Worm (Caenorhabditis elegans) whole organism, midembryonic: ENCODE data around the gene sri-9.

Experiments used
- T22C8.4 ChIP-seq: fragments of 200-800 bp; sonication (Bioruptor generic); IDR thresholded peaks from 2 replicates; pipeline ENCODE4 v1.3.6; 2022; ENCODE audit warnings: missing genetic modification characterization, missing compliant biosample characterization
- cog-1 ChIP-seq: sonication (generic microtip); optimal IDR thresholded peaks from 2 replicates; lab custom pipeline; 2016; ENCODE audit warnings: missing genetic modification characterization, missing compliant biosample characterization
- flt-1 ChIP-seq: fragments of 200-800 bp; sonication (Bioruptor generic); IDR thresholded peaks from 2 replicates; pipeline ENCODE4 v1.3.6; 2022; ENCODE audit warnings: missing genetic modification characterization, missing compliant biosample characterization
- klf-2 ChIP-seq: fragments of 200-800 bp; sonication (Bioruptor generic); conservative IDR thresholded peaks from 2 replicates; pipeline ENCODE4 v1.3.6; 2022; ENCODE audit warnings: missing genetic modification reagents, missing genetic modification characterization, missing compliant biosample characterization
- med-1 ChIP-seq: sonication (generic microtip); optimal IDR thresholded peaks from 2 replicates; lab custom pipeline; 2017; ENCODE audit warnings: missing genetic modification characterization, mild to moderate bottlenecking, missing compliant biosample characterization, antibody characterized with exemption, missing genetic modification reagents; ENCODE audit not compliant: insufficient read depth
- ref-1 ChIP-seq: fragments of 200-800 bp; sonication (Bioruptor generic); conservative IDR thresholded peaks from 2 replicates; pipeline ENCODE4 v1.3.6; 2022; ENCODE audit warnings: missing genetic modification reagents, missing genetic modification characterization, missing compliant biosample characterization
- tab-1 ChIP-seq: fragments of 200-800 bp; sonication (Bioruptor generic); IDR thresholded peaks from 2 replicates; pipeline ENCODE4 v1.3.6; 2022; ENCODE audit warnings: missing genetic modification characterization, missing compliant biosample characterization
- ztf-23 ChIP-seq: fragments of 200-800 bp; sonication (Bioruptor generic); IDR thresholded peaks from 2 replicates; pipeline ENCODE4 v1.3.6; 2022; ENCODE audit warnings: missing genetic modification reagents, missing genetic modification characterization, missing compliant biosample characterization
- ztf-29 ChIP-seq: fragments of 200-800 bp; sonication (Bioruptor generic); IDR thresholded peaks from 2 replicates; pipeline ENCODE4 v1.3.6; 2022; ENCODE audit warnings: missing genetic modification reagents, missing genetic modification characterization, missing compliant biosample characterization

The sri-9 gene

ce11 chrV:17030430-17030829 lies 29.2 kb downstream of the sri-9 start:
- no peak for TF ChIP-seq med-1 (GFP tag; lab: Kevin White, UChicago)
- no peak for TF ChIP-seq flt-1
- no peak for TF ChIP-seq tab-1 (GFP tag; lab: Robert Waterston, UW)
- no peak for TF ChIP-seq cog-1
- TF ChIP-seq ztf-29 (GFP tag; lab: Robert Waterston, UW): no peak

ce11 chrV:17035850-17036249 lies 34.6 kb downstream of the sri-9 start, which contains the start of gene srz-94:
srz-94 (minus strand) TSS chrV:17035950.
- TF ChIP-seq klf-2 (GFP tag; lab: Robert Waterston, UW) (no peak), ztf-23 (GFP tag; lab: Robert Waterston, UW) (no peak), ref-1 (GFP tag; lab: Robert Waterston, UW) (no peak), ztf-29 (GFP tag; lab: Robert Waterston, UW) (no peak), flt-1 (no peak)

DNA sequence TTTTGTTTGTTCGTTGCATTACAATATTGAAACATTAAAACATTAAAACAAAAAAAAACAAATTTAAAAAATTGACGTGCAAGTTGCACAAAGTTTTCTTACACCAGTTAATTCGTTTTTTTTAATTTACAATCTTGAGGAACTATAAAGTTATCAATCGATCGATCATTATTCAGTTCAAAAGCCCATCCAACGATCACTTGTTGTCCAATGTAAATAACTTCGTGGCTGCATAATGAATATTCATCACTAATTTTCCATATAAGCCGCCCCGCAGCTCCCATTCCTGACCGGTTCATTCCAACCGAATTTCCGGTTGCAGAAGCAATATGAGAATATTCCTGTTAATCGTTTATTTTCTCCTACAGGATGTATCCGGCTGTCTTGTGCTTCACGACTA lies 41.0 kb downstream of the sri-9 start, which contains the start of gene hpo-33:
Gene hpo-33 (plus strand): TSS at position 301 of the 400 bp plus-strand sequence.
- TF ChIP-seq T22C8.4 (no peak), flt-1 (no peak), ztf-23 (GFP tag; lab: Robert Waterston, UW) (no peak), ref-1 (GFP tag; lab: Robert Waterston, UW) (no peak), tab-1 (GFP tag; lab: Robert Waterston, UW) (no peak), cog-1 (no peak), ztf-29 (GFP tag; lab: Robert Waterston, UW) (no peak), klf-2 (GFP tag; lab: Robert Waterston, UW) (no peak)

DNA sequence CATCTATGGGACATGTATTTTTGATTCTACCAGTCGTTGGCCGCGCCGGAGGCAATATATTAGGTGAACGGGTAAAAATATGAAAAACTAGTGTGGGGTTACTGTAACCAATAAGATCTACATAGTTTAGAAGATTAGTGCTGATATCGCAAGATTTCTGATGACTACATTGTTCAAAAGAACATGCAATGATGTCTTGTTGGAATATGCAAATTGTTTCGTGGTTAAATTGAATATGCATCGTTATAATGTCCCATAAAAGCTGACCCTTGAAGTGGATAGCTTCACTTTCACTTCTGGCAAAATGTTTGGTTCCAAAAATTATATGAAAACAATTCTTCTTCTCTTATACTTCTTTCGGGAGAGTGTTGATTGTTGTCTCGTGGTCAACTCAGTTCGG lies 43.2 kb downstream of the sri-9 start, which contains the start of gene F28B1.2:
Gene F28B1.2 (plus strand): TSS at position 301 of the 400 bp plus-strand sequence.
- TF ChIP-seq ztf-23 (GFP tag; lab: Robert Waterston, UW): no peak
- TF ChIP-seq T22C8.4: no peak
- TF ChIP-seq ref-1 (GFP tag; lab: Robert Waterston, UW): no peak
- no peak for TF ChIP-seq med-1 (GFP tag; lab: Kevin White, UChicago)
- no peak for TF ChIP-seq klf-2 (GFP tag; lab: Robert Waterston, UW)
